Worm (Caenorhabditis elegans) whole organism, midembryonic: ENCODE measurements around the gene elpc-4.

Experiments used
- T22C8.4 ChIP-seq: fragments of 200-800 bp; sonication (Bioruptor generic); IDR thresholded peaks from 2 replicates; pipeline ENCODE4 v1.3.6; 2022; ENCODE audit warnings: missing genetic modification characterization, missing compliant biosample characterization
- cog-1 ChIP-seq: sonication (generic microtip); optimal IDR thresholded peaks from 2 replicates; lab custom pipeline; 2016; ENCODE audit warnings: missing genetic modification characterization, missing compliant biosample characterization
- flt-1 ChIP-seq: fragments of 200-800 bp; sonication (Bioruptor generic); IDR thresholded peaks from 2 replicates; pipeline ENCODE4 v1.3.6; 2022; ENCODE audit warnings: missing genetic modification characterization, missing compliant biosample characterization
- klf-2 ChIP-seq: fragments of 200-800 bp; sonication (Bioruptor generic); conservative IDR thresholded peaks from 2 replicates; pipeline ENCODE4 v1.3.6; 2022; ENCODE audit warnings: missing genetic modification reagents, missing genetic modification characterization, missing compliant biosample characterization
- med-1 ChIP-seq: sonication (generic microtip); optimal IDR thresholded peaks from 2 replicates; lab custom pipeline; 2017; ENCODE audit warnings: missing genetic modification characterization, mild to moderate bottlenecking, missing compliant biosample characterization, antibody characterized with exemption, missing genetic modification reagents; ENCODE audit not compliant: insufficient read depth
- ref-1 ChIP-seq: fragments of 200-800 bp; sonication (Bioruptor generic); conservative IDR thresholded peaks from 2 replicates; pipeline ENCODE4 v1.3.6; 2022; ENCODE audit warnings: missing genetic modification reagents, missing genetic modification characterization, missing compliant biosample characterization
- tab-1 ChIP-seq: fragments of 200-800 bp; sonication (Bioruptor generic); IDR thresholded peaks from 2 replicates; pipeline ENCODE4 v1.3.6; 2022; ENCODE audit warnings: missing genetic modification characterization, missing compliant biosample characterization
- ztf-23 ChIP-seq: fragments of 200-800 bp; sonication (Bioruptor generic); IDR thresholded peaks from 2 replicates; pipeline ENCODE4 v1.3.6; 2022; ENCODE audit warnings: missing genetic modification reagents, missing genetic modification characterization, missing compliant biosample characterization
- ztf-29 ChIP-seq: fragments of 200-800 bp; sonication (Bioruptor generic); IDR thresholded peaks from 2 replicates; pipeline ENCODE4 v1.3.6; 2022; ENCODE audit warnings: missing genetic modification reagents, missing genetic modification characterization, missing compliant biosample characterization

elpc-4 gene

DNA sequence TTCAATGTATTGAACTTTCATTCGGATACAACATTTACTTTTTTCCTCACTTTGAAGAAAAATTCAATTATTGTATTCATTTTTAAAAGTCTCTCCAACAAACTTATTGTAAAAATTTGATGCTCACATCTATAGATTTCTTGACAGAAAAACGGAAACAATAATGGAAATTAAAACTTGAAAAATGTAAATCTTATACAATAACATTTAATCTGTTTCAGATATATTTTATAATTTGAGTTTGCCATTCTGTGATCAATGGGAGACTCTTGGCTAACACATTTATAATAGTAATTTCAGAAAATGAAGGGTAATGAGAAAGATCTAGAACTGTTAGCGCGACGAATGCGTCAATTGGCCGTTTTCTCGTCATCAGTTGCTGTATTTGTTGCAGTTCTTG lies 28.4 kb upstream of the elpc-4 start, which contains the start of gene col-115:
TSS of gene col-115 (plus strand) at position 301 of the 400 bp plus-strand sequence.
- TF ChIP-seq T22C8.4 (GFP tag; lab: Robert Waterston, UW) (no peak), flt-1 (GFP tag; lab: Robert Waterston, UW) (no peak), tab-1 (GFP tag; lab: Robert Waterston, UW) (no peak), med-1 (no peak), ztf-23 (no peak), ztf-29 (GFP tag; lab: Robert Waterston, UW) (no peak), ref-1 (GFP tag; lab: Robert Waterston, UW) (no peak), cog-1 (no peak), klf-2 (GFP tag; lab: Robert Waterston, UW) (no peak)

DNA sequence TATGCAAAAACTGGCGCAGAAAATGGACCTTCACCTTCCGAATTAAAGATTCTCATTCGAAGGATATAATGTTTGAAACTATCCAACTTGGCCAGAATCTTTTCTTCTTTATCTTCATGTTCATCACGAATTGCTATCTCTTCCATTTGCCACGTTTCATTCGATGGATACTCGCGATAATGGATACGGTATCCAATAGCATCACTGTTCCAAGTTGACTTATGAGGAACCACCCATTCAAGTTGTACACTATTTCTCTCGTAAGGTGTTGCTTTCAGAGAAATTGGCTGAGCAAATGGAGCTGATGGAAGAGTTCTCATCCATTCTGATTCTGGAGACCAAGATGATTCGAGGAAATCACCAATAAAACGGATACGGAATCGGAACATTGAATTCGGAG lies 22.1 kb upstream of the elpc-4 start:
- TF ChIP-seq tab-1 (GFP tag; lab: Robert Waterston, UW), result no peak
- TF ChIP-seq cog-1, result no peak
- no peak for TF ChIP-seq flt-1 (GFP tag; lab: Robert Waterston, UW)

ce11 chrIV:8000763-8001162 lies 16.0 kb upstream of the elpc-4 start:
- TF ChIP-seq med-1, result no peak
- no peak for TF ChIP-seq tab-1 (GFP tag; lab: Robert Waterston, UW)
- TF ChIP-seq klf-2 (GFP tag; lab: Robert Waterston, UW), result no peak
- no peak for TF ChIP-seq ref-1 (GFP tag; lab: Robert Waterston, UW)

- TF ChIP-seq ref-1 (GFP tag; lab: Robert Waterston, UW) (no peak), cog-1 (no peak), med-1 (no peak), ztf-23 (no peak), ztf-29 (GFP tag; lab: Robert Waterston, UW) (no peak), T22C8.4 (GFP tag; lab: Robert Waterston, UW) (no peak), klf-2 (GFP tag; lab: Robert Waterston, UW) (no peak), flt-1 (GFP tag; lab: Robert Waterston, UW) (no peak), tab-1 (GFP tag; lab: Robert Waterston, UW) (no peak)
These were observed 12.8 kb upstream of the elpc-4 start, which contains the start of gene rig-4 for ce11 chrIV:8004019-8004418. Gene rig-4 (minus strand): TSS chrIV:8004119.

- TF ChIP-seq T22C8.4 (GFP tag; lab: Robert Waterston, UW) (no peak), ztf-29 (GFP tag; lab: Robert Waterston, UW) (no peak), med-1 (no peak), cog-1 (no peak), tab-1 (GFP tag; lab: Robert Waterston, UW) (no peak), klf-2 (GFP tag; lab: Robert Waterston, UW) (no peak), ref-1 (GFP tag; lab: Robert Waterston, UW) (no peak), ztf-23 (no peak), flt-1 (GFP tag; lab: Robert Waterston, UW) (no peak)
These were observed 11.4 kb upstream of the elpc-4 start for ce11 chrIV:8005376-8005775.

- TF ChIP-seq ztf-29 (GFP tag; lab: Robert Waterston, UW) (no peak), ztf-23 (no peak), cog-1 (no peak), med-1 (no peak), T22C8.4 (GFP tag; lab: Robert Waterston, UW) (no peak), ref-1 (GFP tag; lab: Robert Waterston, UW) (no peak), tab-1 (GFP tag; lab: Robert Waterston, UW) (no peak), flt-1 (GFP tag; lab: Robert Waterston, UW) (no peak), klf-2 (GFP tag; lab: Robert Waterston, UW) (no peak)
These were observed 10.6 kb upstream of the elpc-4 start for ce11 chrIV:8006161-8006560.

ce11 chrIV:8007549-8007948 lies 9.2 kb upstream of the elpc-4 start:
- TF ChIP-seq klf-2 (GFP tag; lab: Robert Waterston, UW) (no peak), ref-1 (GFP tag; lab: Robert Waterston, UW) (no peak), T22C8.4 (GFP tag; lab: Robert Waterston, UW) (no peak), flt-1 (GFP tag; lab: Robert Waterston, UW) (no peak), tab-1 (GFP tag; lab: Robert Waterston, UW) (no peak), ztf-29 (GFP tag; lab: Robert Waterston, UW) (no peak), ztf-23 (no peak), cog-1 (no peak), med-1 (no peak)

ce11 chrIV:8008137-8008536 lies 8.7 kb upstream of the elpc-4 start:
- TF ChIP-seq klf-2 (GFP tag; lab: Robert Waterston, UW) (no peak), tab-1 (GFP tag; lab: Robert Waterston, UW) (no peak), cog-1 (no peak), flt-1 (GFP tag; lab: Robert Waterston, UW) (peak; percentile 42; the same call in 1 of the 2 replicates)

- TF ChIP-seq klf-2 (GFP tag; lab: Robert Waterston, UW) (no peak), cog-1 (no peak), flt-1 (GFP tag; lab: Robert Waterston, UW) (no peak), T22C8.4 (GFP tag; lab: Robert Waterston, UW) (no peak), ref-1 (GFP tag; lab: Robert Waterston, UW) (no peak), ztf-23 (no peak), med-1 (no peak), tab-1 (GFP tag; lab: Robert Waterston, UW) (no peak), ztf-29 (GFP tag; lab: Robert Waterston, UW) (no peak)
These were observed 7.4 kb upstream of the elpc-4 start for ce11 chrIV:8009374-8009773.

DNA sequence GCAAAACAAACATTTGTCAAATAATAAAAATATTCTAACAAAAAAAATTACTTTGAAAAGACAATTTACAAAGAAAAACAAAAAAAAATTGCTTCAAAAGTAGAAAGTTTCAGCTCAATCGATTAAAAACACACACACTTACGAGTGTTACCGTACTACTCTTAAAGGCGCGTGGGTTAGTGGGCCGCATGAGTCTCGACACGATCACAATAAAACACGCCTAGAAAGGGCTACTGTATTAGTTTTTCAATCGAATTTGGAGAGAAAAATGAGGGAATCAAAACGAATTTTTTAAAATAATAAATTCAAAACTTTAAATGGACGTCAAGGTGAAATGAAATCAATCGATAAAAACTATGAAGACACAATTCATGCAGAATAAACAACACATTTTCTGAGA lies 6.3 kb upstream of the elpc-4 start:
- TF ChIP-seq flt-1 (GFP tag; lab: Robert Waterston, UW), result no peak
- TF ChIP-seq ztf-23, result no peak
- TF ChIP-seq tab-1 (GFP tag; lab: Robert Waterston, UW), result no peak
- TF ChIP-seq cog-1, result no peak
- no peak for TF ChIP-seq T22C8.4 (GFP tag; lab: Robert Waterston, UW)
- TF ChIP-seq ref-1 (GFP tag; lab: Robert Waterston, UW), result no peak
- TF ChIP-seq med-1, result no peak
- no peak for TF ChIP-seq klf-2 (GFP tag; lab: Robert Waterston, UW)
- TF ChIP-seq ztf-29 (GFP tag; lab: Robert Waterston, UW), result no peak
